Fruit fly (Drosophila melanogaster) whole organism, embryonic: Measurements from ENCODE around the gene Lsp1alpha.
A peak's percentile ranks its signal among the peaks of the same experiment; 100 is the strongest.

Experiments used
- BtbVII ChIP-seq: fragments of 200-800 bp; sonication (Bioruptor generic); optimal IDR thresholded peaks from 3 replicates; lab custom pipeline; 2017; ENCODE audit warnings: missing biosample characterization, mild to moderate bottlenecking, missing genetic modification characterization
- CG10147 ChIP-seq: fragments of 200-800 bp; sonication (Bioruptor generic); optimal IDR thresholded peaks from 2 replicates; lab custom pipeline; 2019; ENCODE audit warnings: missing biosample characterization, mild to moderate bottlenecking, missing genetic modification characterization, moderate library complexity
- CG10565 ChIP-seq: fragments of 200-800 bp; sonication (Bioruptor generic); optimal IDR thresholded peaks from 3 replicates; lab custom pipeline; 2016; ENCODE audit warnings: missing biosample characterization, mild to moderate bottlenecking, missing genetic modification characterization
- CG10959 ChIP-seq: fragments of 200-800 bp; sonication (Bioruptor generic); IDR thresholded peaks from 2 replicates; pipeline ENCODE4 v1.3.6; 2022; ENCODE audit warnings: missing biosample characterization, missing genetic modification characterization
- CG11085 ChIP-seq: fragments of 200-800 bp; sonication (Bioruptor generic); IDR thresholded peaks from 2 replicates; pipeline ENCODE4 v1.3.6; 2022; ENCODE audit warnings: missing biosample characterization, missing genetic modification characterization
- CG11695 ChIP-seq: fragments of 200-800 bp; sonication (Bioruptor generic); IDR thresholded peaks from 3 replicates; pipeline ENCODE4 v1.3.6; 2022; ENCODE audit warnings: missing biosample characterization, missing genetic modification characterization
- CG12299 ChIP-seq: fragments of 200-800 bp; sonication (Bioruptor generic); optimal IDR thresholded peaks from 2 replicates; lab custom pipeline; 2018; ENCODE audit warnings: missing biosample characterization, mild to moderate bottlenecking, missing genetic modification characterization
- CG13287 ChIP-seq: fragments of 200-800 bp; sonication (Bioruptor generic); IDR thresholded peaks from 2 replicates; pipeline ENCODE4 v1.3.6; 2022; ENCODE audit warnings: missing biosample characterization, missing genetic modification characterization; ENCODE audit not compliant: partially characterized antibody
- CG13624 ChIP-seq: fragments of 200-800 bp; sonication (Bioruptor generic); optimal IDR thresholded peaks from 2 replicates; lab custom pipeline; 2016; ENCODE audit warnings: missing biosample characterization, missing genetic modification characterization
- CG14667 ChIP-seq: fragments of 200-800 bp; sonication (Bioruptor generic); IDR thresholded peaks from 2 replicates; pipeline ENCODE4 v1.3.6; 2022; ENCODE audit warnings: missing biosample characterization, missing genetic modification characterization
- CG17359 ChIP-seq: fragments of 200-800 bp; sonication (Bioruptor generic); optimal IDR thresholded peaks from 3 replicates; lab custom pipeline; 2018; ENCODE audit warnings: missing biosample characterization, mild to moderate bottlenecking, missing genetic modification characterization, moderate library complexity
- CG17912 ChIP-seq: fragments of 200-800 bp; sonication (Bioruptor generic); optimal IDR thresholded peaks from 2 replicates; lab custom pipeline; 2018; ENCODE audit warnings: missing biosample characterization, mild to moderate bottlenecking, missing genetic modification characterization
- CG18599 ChIP-seq: fragments of 200-800 bp; sonication (Bioruptor generic); optimal IDR thresholded peaks from 3 replicates; lab custom pipeline; 2017; ENCODE audit warnings: missing biosample characterization, missing genetic modification characterization, mild to moderate bottlenecking, moderate library complexity, missing genetic modification reagents
- CG18619 ChIP-seq: fragments of 200-800 bp; sonication (Bioruptor generic); optimal IDR thresholded peaks from 3 replicates; lab custom pipeline; 2017; ENCODE audit warnings: missing biosample characterization, mild to moderate bottlenecking, missing genetic modification characterization
- CG3281 ChIP-seq: fragments of 200-800 bp; sonication (Bioruptor generic); optimal IDR thresholded peaks from 3 replicates; lab custom pipeline; 2017; ENCODE audit warnings: missing biosample characterization, mild to moderate bottlenecking, missing genetic modification characterization
- CG34422 ChIP-seq: fragments of 200-800 bp; sonication (Bioruptor generic); IDR thresholded peaks from 3 replicates; pipeline ENCODE4 v1.3.6; 2022; ENCODE audit warnings: missing biosample characterization, missing genetic modification characterization
- CG7556 ChIP-seq: fragments of 200-800 bp; sonication (Bioruptor generic); optimal IDR thresholded peaks from 2 replicates; lab custom pipeline; 2017; ENCODE audit warnings: missing biosample characterization, mild to moderate bottlenecking, missing genetic modification characterization
- CG7745 ChIP-seq: fragments of 200-800 bp; sonication (Bioruptor generic); optimal IDR thresholded peaks from 2 replicates; lab custom pipeline; 2018; ENCODE audit warnings: missing biosample characterization, mild to moderate bottlenecking, missing genetic modification characterization, moderate library complexity
- CG7786 ChIP-seq: fragments of 200-800 bp; sonication (Bioruptor generic); optimal IDR thresholded peaks from 2 replicates; lab custom pipeline; 2016; ENCODE audit warnings: missing biosample characterization, missing genetic modification characterization
- CG9609 ChIP-seq: fragments of 200-800 bp; sonication (Bioruptor generic); optimal IDR thresholded peaks from 3 replicates; lab custom pipeline; 2016; ENCODE audit warnings: missing biosample characterization, missing genetic modification characterization
- CG9932 ChIP-seq: fragments of 200-800 bp; sonication (Bioruptor generic); IDR thresholded peaks from 2 replicates; pipeline ENCODE4 v1.3.6; 2022; ENCODE audit warnings: missing biosample characterization, missing genetic modification characterization
- Chrac-16 ChIP-seq: fragments of 200-800 bp; sonication (Bioruptor generic); optimal IDR thresholded peaks from 3 replicates; lab custom pipeline; 2016; ENCODE audit warnings: missing biosample characterization, missing genetic modification characterization
- Deaf1 ChIP-seq: fragments of 200-800 bp; optimal IDR thresholded peaks from 3 replicates; lab custom pipeline; 2019; ENCODE audit warnings: missing biosample characterization, mild to moderate bottlenecking, missing genetic modification characterization, moderate library complexity
- ERR ChIP-seq: fragments of 200-800 bp; sonication (Bioruptor generic); optimal IDR thresholded peaks from 2 replicates; lab custom pipeline; 2016; ENCODE audit warnings: missing biosample characterization, missing genetic modification characterization
- HHEX ChIP-seq: fragments of 200-800 bp; sonication (Bioruptor generic); optimal IDR thresholded peaks from 3 replicates; lab custom pipeline; 2017; ENCODE audit warnings: missing biosample characterization, mild to moderate bottlenecking, missing genetic modification characterization, missing genetic modification reagents
- HLH3B ChIP-seq: fragments of 200-800 bp; sonication (Bioruptor generic); IDR thresholded peaks from 2 replicates; pipeline ENCODE4 v1.3.6; 2022; ENCODE audit warnings: missing biosample characterization, missing genetic modification characterization
- Med ChIP-seq: fragments of 200-800 bp; sonication (Bioruptor generic); peaks from one replicate; lab custom pipeline; 2016; ENCODE audit warnings: missing biosample characterization, missing genetic modification characterization, mild to moderate bottlenecking, inconsistent platforms, moderate library complexity
- Meics ChIP-seq: fragments of 200-800 bp; sonication (Bioruptor generic); optimal IDR thresholded peaks from 2 replicates; lab custom pipeline; 2017; ENCODE audit warnings: missing biosample characterization, mild to moderate bottlenecking, missing genetic modification characterization
- Mrtf ChIP-seq: fragments of 200-800 bp; sonication (Bioruptor generic); IDR thresholded peaks from 3 replicates; pipeline ENCODE4 v1.3.6; 2022; ENCODE audit warnings: missing biosample characterization, missing genetic modification characterization
- NC2α ChIP-seq: fragments of 200-800 bp; sonication (Bioruptor generic); optimal IDR thresholded peaks from 2 replicates; lab custom pipeline; 2016; ENCODE audit warnings: missing biosample characterization, missing genetic modification characterization
- Ravus ChIP-seq: fragments of 200-800 bp; sonication (Bioruptor generic); IDR thresholded peaks from 2 replicates; pipeline ENCODE4 v1.3.6; 2022; ENCODE audit warnings: missing biosample characterization, missing genetic modification characterization
- Taf1 ChIP-seq: fragments of 200-800 bp; sonication (Bioruptor generic); IDR thresholded peaks from 2 replicates; pipeline ENCODE4 v1.3.6; 2022; ENCODE audit warnings: missing biosample characterization, missing genetic modification characterization
- Xrp1 ChIP-seq: fragments of 200-800 bp; sonication (Bioruptor generic); IDR thresholded peaks from 2 replicates; pipeline ENCODE4 v1.3.6; 2022; ENCODE audit warnings: missing biosample characterization, missing genetic modification characterization
- ac ChIP-seq: fragments of 200-800 bp; sonication (Bioruptor generic); optimal IDR thresholded peaks from 3 replicates; lab custom pipeline; 2017; ENCODE audit warnings: missing biosample characterization, mild to moderate bottlenecking, missing genetic modification characterization
- cg ChIP-seq: fragments of 200-800 bp; sonication (Bioruptor generic); optimal IDR thresholded peaks from 3 replicates; lab custom pipeline; 2019; ENCODE audit warnings: missing biosample characterization, mild to moderate bottlenecking, missing genetic modification characterization, moderate library complexity
- chinmo ChIP-seq: fragments of 200-800 bp; sonication (Bioruptor generic); IDR thresholded peaks from 4 replicates; pipeline ENCODE4 v1.3.6; 2022; ENCODE audit warnings: missing biosample characterization, missing genetic modification characterization; ENCODE audit not compliant: partially characterized antibody
- ci ChIP-seq: fragments of 200-800 bp; sonication (Bioruptor generic); IDR thresholded peaks from 3 replicates; pipeline ENCODE4 v1.3.6; 2022; ENCODE audit warnings: missing biosample characterization, missing genetic modification characterization
- dm ChIP-seq: fragments of 200-800 bp; sonication (Bioruptor generic); optimal IDR thresholded peaks from 3 replicates; lab custom pipeline; 2016; ENCODE audit warnings: missing biosample characterization, missing genetic modification characterization
- dysf ChIP-seq: fragments of 200-800 bp; sonication (Bioruptor generic); IDR thresholded peaks from 3 replicates; pipeline ENCODE4 v1.3.6; 2022; ENCODE audit warnings: missing biosample characterization, missing genetic modification characterization
- fd64A ChIP-seq: fragments of 200-800 bp; sonication (Bioruptor generic); optimal IDR thresholded peaks from 3 replicates; lab custom pipeline; 2018; ENCODE audit warnings: missing biosample characterization, mild to moderate bottlenecking, missing genetic modification characterization
- ftz-f1 ChIP-seq: fragments of 200-800 bp; sonication (Bioruptor generic); optimal IDR thresholded peaks from 2 replicates; lab custom pipeline; 2016; ENCODE audit warnings: missing biosample characterization, missing genetic modification characterization
- gce ChIP-seq: fragments of 200-800 bp; sonication (Bioruptor generic); IDR thresholded peaks from 3 replicates; pipeline ENCODE4 v1.3.6; 2022; ENCODE audit warnings: missing biosample characterization, missing genetic modification characterization
- gcm2 ChIP-seq: fragments of 200-800 bp; sonication (Bioruptor generic); optimal IDR thresholded peaks from 2 replicates; lab custom pipeline; 2016; ENCODE audit warnings: missing biosample characterization, missing genetic modification characterization
- gfzf ChIP-seq: fragments of 200-800 bp; sonication (Bioruptor generic); optimal IDR thresholded peaks from 2 replicates; lab custom pipeline; 2016; ENCODE audit warnings: missing biosample characterization, mild to moderate bottlenecking, missing genetic modification characterization, moderate library complexity
- h ChIP-seq: fragments of >200 bp; optimal IDR thresholded peaks from 2 replicates; lab custom pipeline; 2017
- jigr1 ChIP-seq: fragments of 200-800 bp; sonication (Bioruptor generic); IDR thresholded peaks from 3 replicates; pipeline ENCODE4 v1.3.6; 2022; ENCODE audit warnings: missing biosample characterization, missing genetic modification characterization
- kay ChIP-seq: fragments of 200-800 bp; sonication (Bioruptor generic); optimal IDR thresholded peaks from 2 replicates; lab custom pipeline; 2016; ENCODE audit warnings: missing biosample characterization, missing genetic modification characterization
- luna ChIP-seq: fragments of 200-800 bp; sonication (Bioruptor generic); optimal IDR thresholded peaks from 2 replicates; lab custom pipeline; 2016; ENCODE audit warnings: missing biosample characterization, missing genetic modification characterization
- pb ChIP-seq: fragments of 200-800 bp; sonication (Bioruptor generic); optimal IDR thresholded peaks from 3 replicates; lab custom pipeline; 2016; ENCODE audit warnings: missing biosample characterization, missing genetic modification characterization
- sr ChIP-seq: fragments of 200-800 bp; sonication (Bioruptor generic); IDR thresholded peaks from 3 replicates; pipeline ENCODE4 v1.3.6; 2022; ENCODE audit warnings: missing biosample characterization, missing genetic modification characterization
- zen2 ChIP-seq: fragments of 200-800 bp; sonication (Bioruptor generic); IDR thresholded peaks from 3 replicates; pipeline ENCODE4 v1.3.6; 2022; ENCODE audit warnings: missing biosample characterization, missing genetic modification characterization; ENCODE audit not compliant: partially characterized antibody
- zfh1 ChIP-seq: fragments of 200-800 bp; sonication (Bioruptor generic); IDR thresholded peaks from 3 replicates; pipeline ENCODE4 v1.3.6; 2022; ENCODE audit warnings: missing biosample characterization, missing genetic modification characterization

Gene Lsp1alpha

dm6 chrX:12480282-12480681 lies 9.8 kb upstream of the Lsp1alpha start (continued):
- peak; percentile 52 for TF ChIP-seq CG7556 (GFP tag; lab: Kevin White, UChicago)
- no peak for TF ChIP-seq CG9609 (GFP tag; lab: Kevin White, UChicago)
- TF ChIP-seq Meics (GFP tag; lab: Kevin White, UChicago): peak; percentile 34
- TF ChIP-seq fd64A (GFP tag; lab: Kevin White, UChicago): no peak
- peak; percentile 6 for TF ChIP-seq Deaf1 (tag; lab: Kevin White, UChicago)
- TF ChIP-seq CG13287: no peak
- TF ChIP-seq CG10565 (GFP tag; lab: Kevin White, UChicago): no peak
- peak; percentile 34 for TF ChIP-seq CG18599
- peak; percentile 54 for TF ChIP-seq cg
- TF ChIP-seq luna: no peak
- TF ChIP-seq zfh1 (GFP tag; lab: Robert Waterston, UW): no peak
- TF ChIP-seq CG7786 (GFP tag; lab: Kevin White, UChicago): no peak
- no peak for TF ChIP-seq ac (GFP tag; lab: Kevin White, UChicago)
- TF ChIP-seq HHEX (GFP tag; lab: Kevin White, UChicago): peak; percentile 30
- TF ChIP-seq Ravus (GFP tag; lab: Robert Waterston, UW): no peak
- no peak for TF ChIP-seq gfzf (GFP tag; lab: Kevin White, UChicago)
- TF ChIP-seq jigr1 (GFP tag; lab: Robert Waterston, UW): no peak
- no peak for TF ChIP-seq HLH3B (GFP tag; lab: Robert Waterston, UW)
- TF ChIP-seq chinmo (GFP tag; lab: Robert Waterston, UW): peak; percentile 61; the same call in 1 of the 4 replicates
- no peak for TF ChIP-seq CG10959 (GFP tag; lab: Robert Waterston, UW)
- TF ChIP-seq BtbVII: no peak
- no peak for TF ChIP-seq zen2 (GFP tag; lab: Robert Waterston, UW)
- TF ChIP-seq CG17359 (tag; lab: Kevin White, UChicago): peak; percentile 12
- no peak for TF ChIP-seq ERR (GFP tag; lab: Kevin White, UChicago)
- TF ChIP-seq Xrp1 (GFP tag; lab: Robert Waterston, UW): peak; percentile 54; the same call in 1 of the 2 replicates
- no peak for TF ChIP-seq Taf1 (GFP tag; lab: Robert Waterston, UW)
- peak; percentile 16 for TF ChIP-seq CG12299 (tag; lab: Kevin White, UChicago)
- no peak for TF ChIP-seq h (lab: Kevin White, UChicago)
- peak; percentile 2 for TF ChIP-seq CG3281 (GFP tag; lab: Kevin White, UChicago)
- no peak for TF ChIP-seq CG11085
- TF ChIP-seq CG17912 (GFP tag; lab: Kevin White, UChicago): no peak
- peak; percentile 36; the same call in 1 of the 3 replicates for TF ChIP-seq ci (GFP tag; lab: Robert Waterston, UW)
- 0 out of 3 replicates have a peak, but pooled peaks have one; percentile 34 for TF ChIP-seq dysf (GFP tag; lab: Robert Waterston, UW)
- TF ChIP-seq gce: no peak
- 0 out of 3 replicates have a peak, but pooled peaks have one; percentile 38 for TF ChIP-seq CG11695 (GFP tag; lab: Robert Waterston, UW)
- TF ChIP-seq CG18619 (GFP tag; lab: Kevin White, UChicago): peak; percentile 5
- peak; percentile 44; the same call in 1 of the 2 replicates for TF ChIP-seq CG9932 (GFP tag; lab: Robert Waterston, UW)
- no peak for TF ChIP-seq pb (GFP tag; lab: Kevin White, UChicago)
- TF ChIP-seq Mrtf (GFP tag; lab: Robert Waterston, UW): no peak
- TF ChIP-seq Med (GFP tag; lab: Kevin White, UChicago): peak; percentile 69
- no peak for TF ChIP-seq sr (GFP tag; lab: Robert Waterston, UW)
- TF ChIP-seq gcm2 (GFP tag; lab: Kevin White, UChicago): no peak
- TF ChIP-seq Chrac-16 (GFP tag; lab: Kevin White, UChicago): no peak
- TF ChIP-seq CG7745 (tag; lab: Kevin White, UChicago): no peak
- TF ChIP-seq NC2α: no peak
- TF ChIP-seq kay: no peak
- TF ChIP-seq CG13624 (GFP tag; lab: Kevin White, UChicago): no peak
- TF ChIP-seq CG14667 (GFP tag; lab: Robert Waterston, UW): no peak
- no peak for TF ChIP-seq dm
- no peak for TF ChIP-seq CG34422
- no peak for TF ChIP-seq ftz-f1 (GFP tag; lab: Kevin White, UChicago)
- peak; percentile 24 for TF ChIP-seq CG10147
